Worm (Caenorhabditis elegans): ENCODE measurements around the gene srx-113.
A peak's percentile ranks its signal among the peaks of the same experiment; 100 is the strongest.

srx-113 gene

DNA sequence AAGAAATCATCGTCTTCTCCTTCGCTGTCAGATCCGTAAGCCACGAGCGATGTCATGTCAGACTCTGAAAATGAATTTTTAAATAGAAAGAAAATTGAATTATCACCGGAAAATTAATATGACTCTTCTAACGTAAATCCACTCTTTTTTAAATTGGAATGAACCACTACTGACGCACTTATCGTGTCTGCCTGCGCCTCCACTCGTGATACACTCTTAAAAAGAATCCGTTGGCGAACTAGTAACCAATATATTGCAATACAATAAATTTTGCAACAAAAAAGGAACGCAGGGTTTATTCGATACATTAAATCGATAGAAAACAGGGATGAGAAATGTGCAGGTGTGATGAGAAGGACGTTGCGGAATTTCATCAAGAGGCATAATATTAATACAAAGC lies 27.5 kb upstream of the srx-113 start, which contains the start of gene ccch-3 (continued):
- TF ChIP-seq blmp-1 (tag; optimal IDR thresholded peaks at IDR 0.05; ENCODE audit: insufficient read depth) (no peak), ama-1 (optimal IDR thresholded peaks at IDR 0.05) (no peak), nhr-21 (tag; optimal IDR thresholded peaks at IDR 0.05) (peak; percentile 43), aly-2 (tag; optimal IDR thresholded peaks at IDR 0.05) (no peak), C34F6.9 (tag; optimal IDR thresholded peaks at IDR 0.05) (peak; percentile 67), fos-1 (tag; optimal IDR thresholded peaks at IDR 0.05) (peak; percentile 24)

DNA sequence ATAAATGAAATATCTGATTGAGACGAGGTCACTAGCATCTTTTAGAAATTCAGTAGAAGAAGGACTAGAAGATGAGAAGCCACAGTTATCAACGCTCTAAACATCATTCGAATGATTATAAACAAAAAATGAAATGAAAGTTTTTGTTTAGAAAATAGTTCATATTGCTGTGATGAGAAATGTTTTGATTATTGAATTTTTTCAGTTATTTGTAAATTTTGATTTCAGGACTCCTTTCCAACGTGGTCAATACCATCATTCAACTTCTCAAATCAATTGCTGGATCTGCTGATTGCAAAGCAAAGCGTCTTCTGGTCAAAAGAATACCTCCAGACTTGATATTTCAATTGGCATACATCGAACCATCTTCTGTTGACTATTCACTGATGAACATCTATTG lies 26.2 kb upstream of the srx-113 start, which contains the start of gene W05B10.6:
W05B10.6 (minus strand) TSS at position 101 of the 400 bp plus-strand sequence.
- TF ChIP-seq lin-11 (tag; optimal IDR thresholded peaks at IDR 0.05) (no peak), egl-27 (tag; optimal IDR thresholded peaks at IDR 0.05) (no peak), unc-55 (GFP tag; optimal IDR thresholded peaks at IDR 0.05) (no peak), peb-1 (tag; optimal IDR thresholded peaks at IDR 0.05) (no peak), ceh-16 (tag; optimal IDR thresholded peaks at IDR 0.05) (no peak), mbf-1 (tag; optimal IDR thresholded peaks at IDR 0.05) (no peak), snpc-4 (tag; optimal IDR thresholded peaks at IDR 0.05) (no peak), ztf-1 (GFP tag; conservative IDR thresholded peaks at IDR 0.05) (no peak), nhr-25 (tag; optimal IDR thresholded peaks at IDR 0.05) (no peak), ztf-11 (tag; optimal IDR thresholded peaks at IDR 0.05) (no peak), nhr-6 (tag; optimal IDR thresholded peaks at IDR 0.05) (no peak), Y55F3AM.14 (GFP tag; optimal IDR thresholded peaks at IDR 0.05) (no peak), unc-62 (GFP tag; optimal IDR thresholded peaks at IDR 0.05) (no peak), dmd-4 (tag; optimal IDR thresholded peaks at IDR 0.05) (no peak), sma-9 (GFP tag; optimal IDR thresholded peaks at IDR 0.05) (no peak), sma-9 (tag; optimal IDR thresholded peaks at IDR 0.05) (no peak)

DNA sequence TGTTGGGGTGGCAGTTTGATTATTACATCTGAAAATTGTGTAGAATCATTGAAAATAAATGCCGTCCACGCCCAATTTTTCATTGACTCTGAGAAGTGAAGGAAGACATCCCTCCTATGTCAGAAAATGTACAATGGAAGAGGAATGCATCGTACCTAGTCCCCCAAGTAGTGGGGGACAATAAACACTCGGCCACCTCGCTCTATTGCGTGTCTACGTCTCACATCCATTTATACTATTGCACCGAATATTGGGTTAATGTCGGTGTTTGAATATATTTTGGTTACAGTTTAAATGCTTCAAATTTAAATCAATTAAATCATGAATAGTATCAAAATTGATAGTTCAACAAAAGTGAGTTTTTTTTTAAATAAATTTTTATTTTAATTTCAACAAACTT lies 17.7 kb upstream of the srx-113 start, which contains the start of gene lin-25:
lin-25 (plus strand) TSS at position 290 of the 400 bp plus-strand sequence.
- TF ChIP-seq gmeb-1 (tag; optimal IDR thresholded peaks at IDR 0.05) (no peak), C34F6.9 (tag; optimal IDR thresholded peaks at IDR 0.05) (peak; percentile 44), aly-2 (tag; optimal IDR thresholded peaks at IDR 0.05) (no peak), nhr-129 (tag; optimal IDR thresholded peaks at IDR 0.05) (peak; percentile 54), egl-27 (tag; optimal IDR thresholded peaks at IDR 0.05) (no peak), snpc-4 (tag; optimal IDR thresholded peaks at IDR 0.05) (peak; percentile 20), fos-1 (tag; optimal IDR thresholded peaks at IDR 0.05) (peak; percentile 46), unc-55 (GFP tag; optimal IDR thresholded peaks at IDR 0.05) (peak; percentile 60), zag-1 (tag; optimal IDR thresholded peaks at IDR 0.05) (peak; percentile 25), lsy-2 (tag; optimal IDR thresholded peaks at IDR 0.05) (peak in 1 of 2 experiments; percentile 59)

DNA sequence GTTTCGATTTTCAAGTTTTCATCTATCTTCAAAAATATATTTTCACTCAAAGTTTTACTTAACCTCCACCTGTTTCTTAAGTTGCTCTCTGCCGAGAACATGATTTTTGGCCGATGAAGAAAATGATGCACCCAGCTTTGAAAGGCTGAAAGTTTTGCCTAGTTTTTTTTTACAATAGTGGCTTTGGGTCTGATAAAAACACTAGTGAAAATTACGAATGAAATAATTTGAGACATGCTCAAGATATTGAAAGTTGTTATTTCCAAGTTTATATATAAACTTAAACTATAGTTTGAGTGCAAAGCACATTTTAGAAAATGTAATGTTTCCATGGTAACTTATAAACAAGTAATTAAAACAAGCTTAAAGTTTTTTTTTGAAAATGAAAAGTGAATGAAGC lies 17.3 kb upstream of the srx-113 start, which contains the start of gene gpa-9:
gpa-9 (minus strand) TSS at position 101 of the 400 bp plus-strand sequence.
- TF ChIP-seq nhr-11 (tag; optimal IDR thresholded peaks at IDR 0.05) (no peak), gmeb-1 (tag; optimal IDR thresholded peaks at IDR 0.05) (no peak), aly-2 (tag; optimal IDR thresholded peaks at IDR 0.05) (no peak), skn-1 (tag; optimal IDR thresholded peaks at IDR 0.05) (no peak)

DNA sequence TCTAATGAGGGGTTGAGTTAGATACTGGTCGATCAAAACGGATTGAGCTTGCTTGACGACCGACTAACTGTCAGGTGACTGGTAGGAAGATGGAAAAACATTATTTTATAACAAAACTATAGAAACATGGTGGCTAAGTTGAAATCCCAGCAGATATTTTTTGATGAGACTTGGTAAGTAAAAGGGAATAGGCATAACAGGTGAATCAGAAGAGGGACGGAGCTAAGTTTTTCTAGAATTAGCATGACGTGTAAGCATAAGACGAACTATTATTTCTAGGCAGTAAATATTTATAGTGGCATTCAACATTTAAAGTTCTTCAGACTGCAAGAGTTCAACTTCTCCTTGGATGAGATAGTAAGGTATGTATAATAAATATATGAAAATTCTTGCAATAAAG lies 12.6 kb upstream of the srx-113 start, which contains the start of gene F56H9.8:
F56H9.8 (plus strand) TSS at position 301 of the 400 bp plus-strand sequence.
- no peak for TF ChIP-seq ZK546.5 (tag; optimal IDR thresholded peaks at IDR 0.05)
- no peak for TF ChIP-seq nhr-11 (tag; optimal IDR thresholded peaks at IDR 0.05)
- TF ChIP-seq elt-3 (tag; optimal IDR thresholded peaks at IDR 0.05), result no peak
- TF ChIP-seq sma-3 (GFP tag; optimal IDR thresholded peaks at IDR 0.05), result no peak
- TF ChIP-seq nhr-23 (tag; optimal IDR thresholded peaks at IDR 0.05), result no peak
- no peak for TF ChIP-seq nhr-10 (tag; optimal IDR thresholded peaks at IDR 0.05)
- TF ChIP-seq lin-11 (tag; optimal IDR thresholded peaks at IDR 0.05), result no peak
- no peak for TF ChIP-seq Y55F3AM.14 (GFP tag; optimal IDR thresholded peaks at IDR 0.05)
- TF ChIP-seq crh-2 (tag; optimal IDR thresholded peaks at IDR 0.05), result no peak
- TF ChIP-seq ztf-11 (tag; optimal IDR thresholded peaks at IDR 0.05), result no peak
- no peak for TF ChIP-seq lin-13 (GFP tag; optimal IDR thresholded peaks at IDR 0.05)
- TF ChIP-seq unc-62 (GFP tag; optimal IDR thresholded peaks at IDR 0.05), result no peak
- TF ChIP-seq nhr-25 (tag; optimal IDR thresholded peaks at IDR 0.05), result no peak
- no peak for TF ChIP-seq ceh-82 (tag; optimal IDR thresholded peaks at IDR 0.05)
- no peak for TF ChIP-seq egl-27 (tag; optimal IDR thresholded peaks at IDR 0.05)
- no peak for TF ChIP-seq mab-5 (tag; optimal IDR thresholded peaks at IDR 0.05)
